Fruit fly (Drosophila melanogaster) whole organism, prepupa: Measurements from ENCODE around the gene mnb.

ENCODE experiments used
- Blimp-1 ChIP-seq: fragments of 200-800 bp; sonication (Bioruptor generic); optimal IDR thresholded peaks from 3 replicates; lab custom pipeline; 2017; ENCODE audit warnings: missing biosample characterization, missing genetic modification characterization, mild to moderate bottlenecking, moderate library complexity, missing genetic modification reagents
- CG10631 ChIP-seq: fragments of 200-800 bp; sonication (Bioruptor generic); optimal IDR thresholded peaks from 2 replicates; lab custom pipeline; 2016; ENCODE audit warnings: missing biosample characterization, missing genetic modification characterization
- CG10669 ChIP-seq: fragments of 200-800 bp; sonication (Bioruptor generic); optimal IDR thresholded peaks from 3 replicates; lab custom pipeline; 2018; ENCODE audit warnings: missing biosample characterization, mild to moderate bottlenecking, missing genetic modification characterization, moderate library complexity
- CG11294 ChIP-seq: fragments of 200-800 bp; sonication (Bioruptor generic); IDR thresholded peaks from 2 replicates; pipeline ENCODE4 v1.3.6; 2022; ENCODE audit warnings: missing biosample characterization, missing genetic modification characterization
- CG11762 ChIP-seq: fragments of 200-800 bp; sonication (Bioruptor generic); optimal IDR thresholded peaks from 3 replicates; lab custom pipeline; 2016; ENCODE audit warnings: missing biosample characterization, missing genetic modification characterization; ENCODE audit not compliant: insufficient read depth
- CG11902 ChIP-seq: fragments of 200-800 bp; sonication (Bioruptor generic); optimal IDR thresholded peaks from 3 replicates; lab custom pipeline; 2016; ENCODE audit warnings: missing biosample characterization, missing genetic modification characterization
- CG15336 ChIP-seq: fragments of 200-800 bp; sonication (Bioruptor generic); IDR thresholded peaks from 2 replicates; pipeline ENCODE4 v1.3.6; 2022; ENCODE audit warnings: missing biosample characterization, missing genetic modification characterization
- CG1621 ChIP-seq: fragments of 200-800 bp; sonication (Bioruptor generic); optimal IDR thresholded peaks from 3 replicates; lab custom pipeline; 2018; ENCODE audit warnings: missing biosample characterization, mild to moderate bottlenecking, missing genetic modification characterization
- CG16779 ChIP-seq: fragments of 200-800 bp; sonication (Bioruptor generic); optimal IDR thresholded peaks from 3 replicates; lab custom pipeline; 2017; ENCODE audit warnings: missing biosample characterization, mild to moderate bottlenecking, missing genetic modification characterization
- CG3032 ChIP-seq: fragments of 200-800 bp; optimal IDR thresholded peaks from 2 replicates; lab custom pipeline; 2019; ENCODE audit warnings: missing biosample characterization, mild to moderate bottlenecking, missing genetic modification characterization, moderate library complexity
- CG31627 ChIP-seq: fragments of 200-800 bp; sonication (Bioruptor generic); optimal IDR thresholded peaks from 3 replicates; lab custom pipeline; 2016; ENCODE audit warnings: missing biosample characterization, missing genetic modification characterization
- CG32006 ChIP-seq: fragments of 200-800 bp; sonication (Bioruptor generic); optimal IDR thresholded peaks from 3 replicates; lab custom pipeline; 2017; ENCODE audit warnings: missing biosample characterization, mild to moderate bottlenecking, missing genetic modification characterization
- CG34406 ChIP-seq: fragments of 200-800 bp; sonication (Bioruptor generic); optimal IDR thresholded peaks from 3 replicates; lab custom pipeline; 2016; ENCODE audit warnings: missing biosample characterization, missing genetic modification characterization
- CG4318 ChIP-seq: fragments of 200-800 bp; sonication (Bioruptor generic); optimal IDR thresholded peaks from 3 replicates; lab custom pipeline; 2017; ENCODE audit warnings: missing biosample characterization, mild to moderate bottlenecking, missing genetic modification characterization
- CG6163 ChIP-seq: fragments of 200-800 bp; sonication (Bioruptor generic); IDR thresholded peaks from 3 replicates; pipeline ENCODE4 v1.3.6; 2022; ENCODE audit warnings: missing biosample characterization, missing genetic modification characterization
- CG6276 ChIP-seq: fragments of 200-800 bp; sonication (Bioruptor generic); optimal IDR thresholded peaks from 2 replicates; lab custom pipeline; 2017; ENCODE audit warnings: missing biosample characterization, mild to moderate bottlenecking, missing genetic modification characterization
- CG6792 ChIP-seq: fragments of 200-800 bp; sonication (Bioruptor generic); optimal IDR thresholded peaks from 3 replicates; lab custom pipeline; 2016; ENCODE audit warnings: missing biosample characterization, missing genetic modification characterization
- CG6808 ChIP-seq: fragments of 200-800 bp; sonication (Bioruptor generic); optimal IDR thresholded peaks from 3 replicates; lab custom pipeline; 2017; ENCODE audit warnings: missing biosample characterization, missing genetic modification characterization, mild to moderate bottlenecking, moderate library complexity, missing genetic modification reagents
- CG6854 ChIP-seq: fragments of 200-800 bp; sonication (Bioruptor generic); optimal IDR thresholded peaks from 2 replicates; lab custom pipeline; 2017; ENCODE audit warnings: missing biosample characterization, mild to moderate bottlenecking, missing genetic modification characterization
- CG8119 ChIP-seq: fragments of 200-800 bp; sonication (Bioruptor generic); IDR thresholded peaks from 3 replicates; pipeline ENCODE4 v1.3.6; 2022; ENCODE audit warnings: missing biosample characterization, missing genetic modification characterization
- CG8319 ChIP-seq: fragments of 200-800 bp; sonication (Bioruptor generic); optimal IDR thresholded peaks from 3 replicates; lab custom pipeline; 2016; ENCODE audit warnings: missing biosample characterization, missing genetic modification characterization
- CG8632 ChIP-seq: fragments of 200-800 bp; sonication (Bioruptor generic); optimal IDR thresholded peaks from 3 replicates; lab custom pipeline; 2016; ENCODE audit warnings: missing biosample characterization, missing genetic modification characterization
- CG9139 ChIP-seq: fragments of 200-800 bp; sonication (Bioruptor generic); optimal IDR thresholded peaks from 3 replicates; lab custom pipeline; 2017; ENCODE audit warnings: missing biosample characterization, mild to moderate bottlenecking, missing genetic modification characterization
- Eip78C ChIP-seq: fragments of 200-800 bp; sonication (Bioruptor generic); peaks from one replicate; lab custom pipeline; 2016; ENCODE audit warnings: missing biosample characterization, missing genetic modification characterization
- Eip93F ChIP-seq: fragments of 200-800 bp; sonication (Bioruptor generic); optimal IDR thresholded peaks from 2 replicates; lab custom pipeline; 2016; ENCODE audit warnings: missing biosample characterization, mild to moderate bottlenecking, missing genetic modification characterization
- Ets21C ChIP-seq: fragments of 200-800 bp; sonication (Bioruptor generic); optimal IDR thresholded peaks from 3 replicates; lab custom pipeline; 2016; ENCODE audit warnings: missing biosample characterization, missing genetic modification characterization
- Ets96B ChIP-seq: fragments of 200-800 bp; optimal IDR thresholded peaks from 2 replicates; lab custom pipeline; 2019; ENCODE audit warnings: missing biosample characterization, mild to moderate bottlenecking, missing genetic modification characterization, moderate library complexity
- Gug ChIP-seq: fragments of 200-800 bp; sonication (Bioruptor generic); IDR thresholded peaks from 2 replicates; pipeline ENCODE4 v1.3.6; 2022; ENCODE audit warnings: missing biosample characterization, missing genetic modification characterization
- Hr38 ChIP-seq: sonication (Bioruptor generic); optimal IDR thresholded peaks from 2 replicates; lab custom pipeline; 2016; ENCODE audit warnings: missing biosample characterization, missing genetic modification characterization
- Hr4 ChIP-seq: fragments of 200-800 bp; sonication (Bioruptor generic); optimal IDR thresholded peaks from 3 replicates; lab custom pipeline; 2016; ENCODE audit warnings: missing biosample characterization, missing genetic modification characterization
- Lpt ChIP-seq: fragments of 200-800 bp; sonication (Bioruptor generic); optimal IDR thresholded peaks from 3 replicates; lab custom pipeline; 2016; ENCODE audit warnings: missing biosample characterization, missing genetic modification characterization
- OdsH ChIP-seq: fragments of 200-800 bp; sonication (Bioruptor generic); optimal IDR thresholded peaks from 3 replicates; lab custom pipeline; 2016; ENCODE audit warnings: missing biosample characterization, missing genetic modification characterization
- Smox ChIP-seq: fragments of 200-800 bp; sonication (Bioruptor generic); optimal IDR thresholded peaks from 3 replicates; lab custom pipeline; 2016; ENCODE audit warnings: missing biosample characterization, missing genetic modification characterization
- Sox14 ChIP-seq: fragments of 200-800 bp; sonication (Bioruptor generic); optimal IDR thresholded peaks from 3 replicates; lab custom pipeline; 2016; ENCODE audit warnings: missing biosample characterization, missing genetic modification characterization
- Sox15 ChIP-seq: fragments of 200-800 bp; sonication (Bioruptor generic); optimal IDR thresholded peaks from 3 replicates; lab custom pipeline; 2016; ENCODE audit warnings: missing biosample characterization, missing genetic modification characterization
- achi ChIP-seq: fragments of 200-800 bp; sonication (Bioruptor generic); optimal IDR thresholded peaks from 3 replicates; lab custom pipeline; 2016; ENCODE audit warnings: missing biosample characterization, missing genetic modification characterization
- acj6 ChIP-seq: fragments of 200-800 bp; sonication (Bioruptor generic); optimal IDR thresholded peaks from 3 replicates; lab custom pipeline; 2016; ENCODE audit warnings: missing biosample characterization, missing genetic modification characterization
- cyc ChIP-seq: fragments of 200-800 bp; sonication (Bioruptor generic); optimal IDR thresholded peaks from 3 replicates; lab custom pipeline; 2016; ENCODE audit warnings: missing biosample characterization, missing genetic modification characterization
- dsx ChIP-seq: fragments of 200-800 bp; optimal IDR thresholded peaks from 3 replicates; lab custom pipeline; 2019; ENCODE audit warnings: missing biosample characterization, mild to moderate bottlenecking, missing genetic modification characterization, moderate library complexity; ENCODE audit not compliant: poor library complexity, severe bottlenecking
- eg ChIP-seq: fragments of 200-800 bp; sonication (Bioruptor generic); IDR thresholded peaks from 3 replicates; pipeline ENCODE4 v1.3.6; 2022; ENCODE audit warnings: missing biosample characterization, missing genetic modification characterization
- esn ChIP-seq: fragments of 200-800 bp; sonication (Bioruptor generic); optimal IDR thresholded peaks from 2 replicates; lab custom pipeline; 2016; ENCODE audit warnings: missing biosample characterization, mild to moderate bottlenecking, missing genetic modification characterization, moderate library complexity
- fd59A ChIP-seq: fragments of 200-800 bp; sonication (Bioruptor generic); optimal IDR thresholded peaks from 2 replicates; lab custom pipeline; 2017; ENCODE audit warnings: missing biosample characterization, mild to moderate bottlenecking, missing genetic modification characterization, missing genetic modification reagents
- fd85E ChIP-seq: fragments of 200-800 bp; sonication (Bioruptor generic); optimal IDR thresholded peaks from 3 replicates; lab custom pipeline; 2016; ENCODE audit warnings: missing biosample characterization, missing genetic modification characterization
- fkh ChIP-seq: fragments of 200-800 bp; sonication (Bioruptor generic); optimal IDR thresholded peaks from 3 replicates; lab custom pipeline; 2017; ENCODE audit warnings: missing biosample characterization, mild to moderate bottlenecking, missing genetic modification characterization, moderate library complexity
- lz ChIP-seq: fragments of 200-800 bp; sonication (Bioruptor generic); optimal IDR thresholded peaks from 3 replicates; lab custom pipeline; 2016; ENCODE audit warnings: missing biosample characterization, missing genetic modification characterization
- salr ChIP-seq, 2 experiments: fragments of 200-800 bp; sonication (Bioruptor generic); optimal IDR thresholded peaks; 3 replicates each; lab custom pipeline; 2016 to 2018; ENCODE audit warnings: missing biosample characterization in 2 of 2, missing genetic modification characterization in 2 of 2, mild to moderate bottlenecking in 1 of 2
- topi ChIP-seq: fragments of 200-800 bp; sonication (Bioruptor generic); optimal IDR thresholded peaks from 3 replicates; lab custom pipeline; 2016; ENCODE audit warnings: missing biosample characterization, missing genetic modification characterization

Gene mnb

DNA sequence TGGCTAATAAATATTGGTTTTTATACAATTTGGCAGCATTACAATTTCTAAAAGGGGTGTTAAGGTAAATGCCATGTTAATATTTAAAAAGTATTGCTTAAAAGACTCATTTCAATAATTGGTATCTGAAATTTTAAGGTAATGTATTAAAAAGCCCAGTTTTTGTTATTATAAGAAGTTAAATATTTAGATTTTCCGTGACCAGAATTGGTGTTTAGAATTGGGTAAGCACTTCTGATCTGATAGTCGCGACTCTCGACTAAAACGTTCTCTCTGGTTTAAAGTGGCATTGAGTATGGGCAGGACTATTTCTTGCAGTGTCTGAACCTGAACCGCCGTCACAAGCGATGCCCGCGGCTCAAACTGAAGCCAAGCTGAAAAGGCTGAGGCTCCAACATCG is 70.6 kb downstream of the mnb start (continued):
- TF ChIP-seq CG34406 (GFP tag; lab: Kevin White, UChicago) (peak; percentile 13), CG6792 (GFP tag; lab: Kevin White, UChicago) (peak; percentile 24), fd59A (GFP tag; lab: Kevin White, UChicago) (peak; percentile 26), CG6808 (GFP tag; lab: Kevin White, UChicago) (peak; percentile 59), CG3032 (tag; lab: Kevin White, UChicago) (peak; percentile 55), CG11294 (no peak), CG8119 (no peak), Hr38 (GFP tag; lab: Kevin White, UChicago) (no peak), CG31627 (GFP tag; lab: Kevin White, UChicago) (peak; percentile 30), CG4318 (no peak), CG11902 (GFP tag; lab: Kevin White, UChicago) (no peak), Sox14 (GFP tag; lab: Kevin White, UChicago) (peak; percentile 31), CG15336 (GFP tag; lab: Robert Waterston, UW) (no peak), CG6163 (GFP tag; lab: Robert Waterston, UW) (no peak), CG11762 (GFP tag; lab: Kevin White, UChicago) (no peak), Ets96B (tag; lab: Kevin White, UChicago) (peak; percentile 21)

DNA sequence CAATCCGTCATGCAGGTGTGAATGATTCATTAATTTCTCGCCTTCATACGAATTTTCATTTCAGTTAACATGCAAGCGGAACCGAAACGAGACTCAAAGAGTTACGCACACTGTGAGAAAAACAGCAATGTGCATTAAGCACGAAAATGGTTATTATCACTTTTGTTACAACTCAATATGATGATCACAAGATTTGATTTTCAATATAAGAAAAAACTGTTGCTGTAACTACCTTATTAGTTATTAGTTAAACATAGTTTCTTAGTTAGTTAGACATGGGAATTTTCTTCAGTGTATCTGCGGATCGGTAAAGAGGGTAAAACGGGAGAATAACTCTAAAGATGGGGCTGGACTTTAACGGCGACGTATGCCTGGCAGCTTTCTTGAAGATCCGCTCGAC is 72.2 kb downstream of the mnb start:
- TF ChIP-seq CG11902 (GFP tag; lab: Kevin White, UChicago) = no peak
- TF ChIP-seq CG34406 (GFP tag; lab: Kevin White, UChicago) = peak; percentile 20
- no peak for TF ChIP-seq Hr38 (GFP tag; lab: Kevin White, UChicago)
- TF ChIP-seq CG32006 (GFP tag; lab: Kevin White, UChicago) = no peak
- no peak for TF ChIP-seq fd85E
- peak; percentile 52 for TF ChIP-seq Sox14 (GFP tag; lab: Kevin White, UChicago)
- peak; percentile 32 for TF ChIP-seq CG8632 (GFP tag; lab: Kevin White, UChicago)
- peak; percentile 30 for TF ChIP-seq CG6808 (GFP tag; lab: Kevin White, UChicago)
- TF ChIP-seq lz (GFP tag; lab: Kevin White, UChicago) = peak; percentile 66
- TF ChIP-seq fkh (GFP tag; lab: Kevin White, UChicago) = no peak
- peak; percentile 34 for TF ChIP-seq acj6
- no peak for TF ChIP-seq CG15336 (GFP tag; lab: Robert Waterston, UW)
- peak; percentile 68 for TF ChIP-seq Smox (GFP tag; lab: Kevin White, UChicago)
- TF ChIP-seq CG8319 (GFP tag; lab: Kevin White, UChicago) = no peak
- TF ChIP-seq CG10669 (GFP tag; lab: Kevin White, UChicago) = peak; percentile 42
- peak; percentile 52 for TF ChIP-seq CG6792 (GFP tag; lab: Kevin White, UChicago)
- TF ChIP-seq esn (GFP tag; lab: Kevin White, UChicago) = peak; percentile 74
- TF ChIP-seq CG10631 (GFP tag; lab: Kevin White, UChicago) = peak; percentile 23
- no peak for TF ChIP-seq CG11762 (GFP tag; lab: Kevin White, UChicago)
- TF ChIP-seq Gug = no peak
- TF ChIP-seq Lpt (GFP tag; lab: Kevin White, UChicago) = no peak
- TF ChIP-seq CG6163 (GFP tag; lab: Robert Waterston, UW) = peak; percentile 57; the same call in 2 of the 3 replicates
- peak; percentile 54 for TF ChIP-seq cyc
- TF ChIP-seq CG6854 = peak; percentile 21
- peak; percentile 42 for TF ChIP-seq achi (GFP tag; lab: Kevin White, UChicago)
- peak; percentile 57 for TF ChIP-seq Ets96B (tag; lab: Kevin White, UChicago)
- no peak for TF ChIP-seq CG9139 (GFP tag; lab: Kevin White, UChicago)
- TF ChIP-seq CG16779 (tag; lab: Kevin White, UChicago) = no peak
- TF ChIP-seq salr (GFP tag; optimal IDR thresholded peaks at IDR 0.05; lab: Kevin White, UChicago) = peak in 1 of 2 experiments; percentile 8
- TF ChIP-seq Sox15 (GFP tag; lab: Kevin White, UChicago) = no peak
- TF ChIP-seq Eip78C = peak; percentile 84
- no peak for TF ChIP-seq Eip93F (GFP tag; lab: Kevin White, UChicago)
- TF ChIP-seq CG6276 = no peak
- peak; percentile 34 for TF ChIP-seq fd59A (GFP tag; lab: Kevin White, UChicago)
- no peak for TF ChIP-seq eg
- peak; percentile 56 for TF ChIP-seq dsx (GFP tag; lab: Kevin White, UChicago)
- no peak for TF ChIP-seq Hr4 (GFP tag; lab: Kevin White, UChicago)
- TF ChIP-seq CG1621 (tag; lab: Kevin White, UChicago) = peak; percentile 35
- TF ChIP-seq CG3032 (tag; lab: Kevin White, UChicago) = peak; percentile 39
- TF ChIP-seq Ets21C = peak; percentile 50
- TF ChIP-seq Blimp-1 = peak; percentile 29
- TF ChIP-seq CG8119 = no peak
- TF ChIP-seq OdsH (GFP tag; lab: Kevin White, UChicago) = peak; percentile 71
- TF ChIP-seq CG4318 = no peak
- peak; percentile 73 for TF ChIP-seq topi (GFP tag; lab: Kevin White, UChicago)
